Worm (Caenorhabditis elegans) whole organism, young adult: Measurements from ENCODE around the gene F59A6.2.

Experiments used
- B0261.1 ChIP-seq: sonication (generic microtip); optimal IDR thresholded peaks from 2 replicates; lab custom pipeline; 2016; ENCODE audit warnings: mild to moderate bottlenecking, missing genetic modification characterization, moderate library complexity, missing compliant biosample characterization
- C06A6.2 ChIP-seq: fragments of 200-800 bp; sonication (Bioruptor generic); conservative IDR thresholded peaks from 2 replicates; pipeline ENCODE4 v1.3.6; 2022; ENCODE audit warnings: missing genetic modification characterization, missing compliant biosample characterization
- C17E4.6 ChIP-seq: fragments of 200-800 bp; sonication (Bioruptor generic); IDR thresholded peaks from 2 replicates; pipeline ENCODE4 v1.3.6; 2022; ENCODE audit warnings: missing genetic modification reagents, missing genetic modification characterization, missing compliant biosample characterization
- D2030.7 ChIP-seq: fragments of 200-800 bp; sonication (Bioruptor generic); IDR thresholded peaks from 2 replicates; pipeline ENCODE4 v1.3.6; 2022; ENCODE audit warnings: missing genetic modification reagents, missing genetic modification characterization, missing compliant biosample characterization
- F49E8.2 ChIP-seq: sonication (generic microtip); optimal IDR thresholded peaks from 3 replicates; lab custom pipeline; 2017; ENCODE audit warnings: missing genetic modification characterization, mild to moderate bottlenecking, missing compliant biosample characterization, antibody characterized with exemption, moderate library complexity; ENCODE audit not compliant: insufficient read depth
- F55B11.4 ChIP-seq: sonication (generic microtip); optimal IDR thresholded peaks from 2 replicates; lab custom pipeline; 2016; ENCODE audit warnings: missing compliant biosample characterization, missing genetic modification characterization, borderline replicate concordance; ENCODE audit not compliant: insufficient read depth
- F57C9.4 ChIP-seq: sonication (generic microtip); optimal IDR thresholded peaks from 2 replicates; lab custom pipeline; 2017; ENCODE audit warnings: mild to moderate bottlenecking, missing genetic modification characterization, missing compliant biosample characterization
- K12H6.12 ChIP-seq: fragments of 200-800 bp; sonication (Bioruptor generic); optimal IDR thresholded peaks from 2 replicates; lab custom pipeline; 2018; ENCODE audit warnings: mild to moderate bottlenecking, missing genetic modification characterization, missing compliant biosample characterization
- T07F8.4 ChIP-seq: sonication (generic microtip); optimal IDR thresholded peaks from 2 replicates; lab custom pipeline; 2016; ENCODE audit warnings: mild to moderate bottlenecking, missing genetic modification characterization, moderate library complexity, missing compliant biosample characterization
- T26A5.8 ChIP-seq: sonication (generic microtip); optimal IDR thresholded peaks from 2 replicates; lab custom pipeline; 2016; ENCODE audit warnings: missing genetic modification characterization, missing compliant biosample characterization
- Y53F4B.3 ChIP-seq: fragments of 200-800 bp; sonication (Bioruptor generic); IDR thresholded peaks from 2 replicates; pipeline ENCODE4 v1.3.6; 2022; ENCODE audit warnings: missing genetic modification reagents, missing genetic modification characterization, missing compliant biosample characterization
- Y53G8AR.9 ChIP-seq: fragments of 200-800 bp; sonication (Bioruptor generic); conservative IDR thresholded peaks from 2 replicates; pipeline ENCODE4 v1.3.6; 2022; ENCODE audit warnings: missing genetic modification reagents, missing genetic modification characterization, missing compliant biosample characterization
- Y67H2A.10 ChIP-seq: fragments of 200-800 bp; sonication (Bioruptor generic); conservative IDR thresholded peaks from 2 replicates; pipeline ENCODE4 v1.3.6; 2022; ENCODE audit warnings: missing genetic modification reagents, missing genetic modification characterization, missing compliant biosample characterization
- Y79H2A.3 ChIP-seq: fragments of 200-800 bp; sonication (Bioruptor generic); conservative IDR thresholded peaks from 2 replicates; pipeline ENCODE4 v1.3.6; 2022; ENCODE audit warnings: missing genetic modification reagents, missing genetic modification characterization, missing compliant biosample characterization
- Y95B8A.8 ChIP-seq: fragments of 200-800 bp; sonication (Bioruptor generic); IDR thresholded peaks from 2 replicates; pipeline ENCODE4 v1.3.6; 2022; ENCODE audit warnings: missing genetic modification reagents, missing genetic modification characterization, missing compliant biosample characterization
- ZK185.1 ChIP-seq: sonication (generic microtip); optimal IDR thresholded peaks from 2 replicates; lab custom pipeline; 2016; ENCODE audit warnings: mild to moderate bottlenecking, missing genetic modification characterization, missing compliant biosample characterization; ENCODE audit not compliant: poor library complexity, severe bottlenecking
- akir-1 ChIP-seq: fragments of 200-800 bp; sonication (Bioruptor generic); optimal IDR thresholded peaks from 2 replicates; lab custom pipeline; 2018; ENCODE audit warnings: mild to moderate bottlenecking, missing genetic modification characterization, moderate library complexity, missing compliant biosample characterization
- ama-1 ChIP-seq, 3 experiments: fragments of 150-350 bp in 1 of 3; sonication (generic microtip) in 2 of 3; optimal IDR thresholded peaks; 2 replicates each; lab custom pipeline; 2014 to 2018; ENCODE audit warnings: missing biosample characterization in 2 of 3, missing genetic modification characterization in 2 of 3, missing genetic modification reagents in 2 of 3
- aptf-3 ChIP-seq: fragments of 200-800 bp; sonication (Bioruptor generic); IDR thresholded peaks from 2 replicates; pipeline ENCODE4 v1.3.6; 2022; ENCODE audit warnings: missing genetic modification characterization, missing compliant biosample characterization
- attf-3 ChIP-seq: fragments of 200-800 bp; sonication (Bioruptor generic); conservative IDR thresholded peaks from 2 replicates; pipeline ENCODE4 v1.3.6; 2022; ENCODE audit warnings: missing genetic modification reagents, missing genetic modification characterization, missing compliant biosample characterization
- bed-2 ChIP-seq: fragments of 200-800 bp; sonication (Bioruptor generic); IDR thresholded peaks from 2 replicates; pipeline ENCODE4 v1.3.6; 2022; ENCODE audit warnings: missing genetic modification reagents, missing genetic modification characterization, missing compliant biosample characterization
- cebp-1 ChIP-seq, 2 experiments: fragments of 200-800 bp in 1 of 2; sonication (Bioruptor generic) in 1 of 2; sonication (generic microtip) in 1 of 2; IDR thresholded peaks in 1 of 2; optimal IDR thresholded peaks in 1 of 2; 2 replicates each; pipeline versions ENCODE4 v1.3.6 to Lab custom; 2017 to 2022; ENCODE audit warnings: missing compliant biosample characterization in 2 of 2, missing genetic modification characterization in 2 of 2, mild to moderate bottlenecking in 1 of 2, missing genetic modification reagents in 1 of 2, moderate library complexity in 1 of 2
- die-1 ChIP-seq: sonication (generic microtip); optimal IDR thresholded peaks from 2 replicates; lab custom pipeline; 2016; ENCODE audit warnings: missing genotype, mild to moderate bottlenecking, missing genetic modification characterization, missing compliant biosample characterization
- dox-1 ChIP-seq: fragments of 200-800 bp; sonication (Bioruptor generic); IDR thresholded peaks from 2 replicates; pipeline ENCODE4 v1.3.6; 2022; ENCODE audit warnings: missing genetic modification reagents, missing genetic modification characterization, missing compliant biosample characterization
- hlh-12 ChIP-seq: sonication (generic microtip); optimal IDR thresholded peaks from 2 replicates; lab custom pipeline; 2016; ENCODE audit warnings: missing genetic modification characterization, missing compliant biosample characterization
- hlh-26 ChIP-seq: fragments of 200-800 bp; sonication (Bioruptor generic); conservative IDR thresholded peaks from 2 replicates; pipeline ENCODE4 v1.3.6; 2022; ENCODE audit warnings: missing genetic modification reagents, missing genetic modification characterization, missing compliant biosample characterization
- hmg-1.2 ChIP-seq: fragments of 200-800 bp; sonication (Bioruptor generic); IDR thresholded peaks from 2 replicates; pipeline ENCODE4 v1.3.6; 2022; ENCODE audit warnings: missing genetic modification reagents, missing genetic modification characterization, missing compliant biosample characterization
- lag-1 ChIP-seq: fragments of 200-800 bp; sonication (Bioruptor generic); IDR thresholded peaks from 2 replicates; pipeline ENCODE4 v1.3.6; 2022; ENCODE audit warnings: missing genetic modification reagents, missing genetic modification characterization, missing compliant biosample characterization
- lin-26 ChIP-seq: fragments of 200-800 bp; sonication (Bioruptor generic); IDR thresholded peaks from 2 replicates; pipeline ENCODE4 v1.3.6; 2022; ENCODE audit warnings: missing genetic modification reagents, missing genetic modification characterization, missing compliant biosample characterization
- lir-1 ChIP-seq: fragments of 200-800 bp; sonication (Bioruptor generic); conservative IDR thresholded peaks from 2 replicates; pipeline ENCODE4 v1.3.6; 2022; ENCODE audit warnings: missing genetic modification reagents, missing genetic modification characterization, missing compliant biosample characterization
- madf-10 ChIP-seq: sonication (generic microtip); optimal IDR thresholded peaks from 2 replicates; lab custom pipeline; 2016; ENCODE audit warnings: mild to moderate bottlenecking, missing genetic modification characterization, missing compliant biosample characterization
- madf-3 ChIP-seq: fragments of 200-800 bp; sonication (Bioruptor generic); IDR thresholded peaks from 2 replicates; pipeline ENCODE4 v1.3.6; 2022; ENCODE audit warnings: missing genetic modification reagents, missing genetic modification characterization, missing compliant biosample characterization
- madf-6 ChIP-seq: fragments of 200-800 bp; sonication (Bioruptor generic); IDR thresholded peaks from 2 replicates; pipeline ENCODE4 v1.3.6; 2022; ENCODE audit warnings: missing genetic modification reagents, missing genetic modification characterization, missing compliant biosample characterization
- madf-8 ChIP-seq: fragments of 200-800 bp; sonication (Bioruptor generic); conservative IDR thresholded peaks from 2 replicates; pipeline ENCODE4 v1.3.6; 2022; ENCODE audit warnings: missing genetic modification reagents, missing genetic modification characterization, missing compliant biosample characterization
- mcd-1 ChIP-seq: fragments of 200-800 bp; sonication (Bioruptor generic); IDR thresholded peaks from 2 replicates; pipeline ENCODE4 v1.3.6; 2022; ENCODE audit warnings: missing genetic modification reagents, missing genetic modification characterization, missing compliant biosample characterization
- nfyb-1 ChIP-seq: fragments of 200-800 bp; sonication (Bioruptor generic); IDR thresholded peaks from 2 replicates; pipeline ENCODE4 v1.3.6; 2022; ENCODE audit warnings: missing genetic modification reagents, missing genetic modification characterization, missing compliant biosample characterization
- nhr-27 ChIP-seq: fragments of 200-800 bp; sonication (Bioruptor generic); optimal IDR thresholded peaks from 2 replicates; lab custom pipeline; 2018; ENCODE audit warnings: mild to moderate bottlenecking, missing genetic modification characterization, moderate library complexity, missing compliant biosample characterization
- nhr-90 ChIP-seq: sonication (generic microtip); optimal IDR thresholded peaks from 2 replicates; lab custom pipeline; 2016; ENCODE audit warnings: missing genotype, mild to moderate bottlenecking, missing genetic modification characterization, missing compliant biosample characterization
- rcor-1 ChIP-seq: fragments of 200-800 bp; sonication (Bioruptor generic); IDR thresholded peaks from 2 replicates; pipeline ENCODE4 v1.3.6; 2022; ENCODE audit warnings: missing genetic modification reagents, missing genetic modification characterization, missing compliant biosample characterization
- rec-8 ChIP-seq, 2 experiments: sonication (generic microtip); optimal IDR thresholded peaks; 2 replicates each; lab custom pipeline; 2016; ENCODE audit warnings: mild to moderate bottlenecking in 2 of 2, missing genetic modification characterization in 2 of 2, missing genetic modification reagents in 2 of 2, missing genotype in 2 of 2, missing biosample characterization in 1 of 2, missing compliant biosample characterization in 1 of 2, moderate library complexity in 1 of 2
- snpc-1.1 ChIP-seq: sonication (generic microtip); optimal IDR thresholded peaks from 2 replicates; lab custom pipeline; 2017; ENCODE audit warnings: missing genetic modification characterization, mild to moderate bottlenecking, missing compliant biosample characterization, antibody characterized with exemption, moderate library complexity, missing genotype, missing genetic modification reagents; ENCODE audit not compliant: insufficient read depth
- sptf-2 ChIP-seq: fragments of 200-800 bp; sonication (Bioruptor generic); optimal IDR thresholded peaks from 2 replicates; lab custom pipeline; 2018; ENCODE audit warnings: mild to moderate bottlenecking, missing genetic modification characterization, missing compliant biosample characterization
- zim-3 ChIP-seq: sonication (generic microtip); optimal IDR thresholded peaks from 2 replicates; lab custom pipeline; 2017; ENCODE audit warnings: mild to moderate bottlenecking, missing genetic modification characterization, moderate library complexity, missing compliant biosample characterization
- ztf-18 ChIP-seq: sonication (generic microtip); optimal IDR thresholded peaks from 2 replicates; lab custom pipeline; 2016; ENCODE audit warnings: missing genotype, mild to moderate bottlenecking, missing genetic modification characterization, missing compliant biosample characterization
- ztf-26 ChIP-seq: sonication (generic microtip); optimal IDR thresholded peaks from 2 replicates; lab custom pipeline; 2017; ENCODE audit warnings: missing genetic modification characterization, missing compliant biosample characterization
- ztf-3 ChIP-seq: fragments of 200-800 bp; sonication (Bioruptor generic); optimal IDR thresholded peaks from 2 replicates; lab custom pipeline; 2018; ENCODE audit warnings: mild to moderate bottlenecking, missing genetic modification characterization, missing compliant biosample characterization

The F59A6.2 gene

ce11 chrII:5032669-5033068 is 18.2 kb downstream of the F59A6.2 start (continued):
- TF ChIP-seq snpc-1.1 (tag; lab: Kevin White, UChicago) (no peak), F55B11.4 (no peak), Y53F4B.3 (GFP tag; lab: Robert Waterston, UW) (no peak; the same call in 1 of the 2 replicates), attf-3 (GFP tag; lab: Robert Waterston, UW) (peak; percentile 57; the same call in 1 of the 2 replicates), madf-6 (GFP tag; lab: Robert Waterston, UW) (peak; percentile 77), ama-1 (optimal IDR thresholded peaks at IDR 0.05; lab: Kevin White, UChicago) (no peak), ama-1 (GFP tag; optimal IDR thresholded peaks at IDR 0.05; lab: Kevin White, UChicago) (peak; percentile 59 to 60), aptf-3 (0 out of 2 replicates have a peak, but pooled peaks have one; percentile 16), mcd-1 (GFP tag; lab: Robert Waterston, UW) (peak; percentile 67), T26A5.8 (peak; percentile 63), D2030.7 (GFP tag; lab: Robert Waterston, UW) (peak; percentile 47; the same call in 1 of the 2 replicates), nhr-27 (tag; lab: Kevin White, UChicago) (peak; percentile 74), T07F8.4 (tag; lab: Kevin White, UChicago) (peak; percentile 38), hmg-1.2 (peak; percentile 66), nfyb-1 (GFP tag; lab: Robert Waterston, UW) (peak; percentile 87), madf-10 (tag; lab: Kevin White, UChicago) (peak; percentile 36), rec-8 (tag; optimal IDR thresholded peaks at IDR 0.05; lab: Kevin White, UChicago) (peak in 1 of 2 experiments; percentile 77), Y67H2A.10 (GFP tag; lab: Robert Waterston, UW) (no peak), zim-3 (tag; lab: Kevin White, UChicago) (peak; percentile 53), F49E8.2 (tag; lab: Kevin White, UChicago) (no peak), B0261.1 (peak; percentile 93), dox-1 (GFP tag; lab: Robert Waterston, UW) (peak; percentile 82), die-1 (tag; lab: Kevin White, UChicago) (peak; percentile 81), ztf-3 (GFP tag; lab: Kevin White, UChicago) (no peak), madf-8 (GFP tag; lab: Robert Waterston, UW) (peak; percentile 31; the same call in 1 of the 2 replicates), Y79H2A.3 (peak; percentile 45; the same call in 1 of the 2 replicates), K12H6.12 (tag; lab: Kevin White, UChicago) (peak; percentile 36), bed-2 (no peak), hlh-26 (no peak), Y95B8A.8 (0 out of 2 replicates have a peak, but pooled peaks have one; percentile 45), ztf-26 (tag; lab: Kevin White, UChicago) (peak; percentile 45), ZK185.1 (peak; percentile 77), C17E4.6 (GFP tag; lab: Robert Waterston, UW) (0 out of 2 replicates have a peak, but pooled peaks have one; percentile 13), Y53G8AR.9 (GFP tag; lab: Robert Waterston, UW) (no peak; the same call in 1 of the 2 replicates), cebp-1 (GFP tag; IDR thresholded peaks at IDR 0.05; lab: Robert Waterston, UW) (peak; percentile 57), cebp-1 (tag; optimal IDR thresholded peaks at IDR 0.05; lab: Kevin White, UChicago) (peak; percentile 69), nhr-90 (tag; lab: Kevin White, UChicago) (peak; percentile 76), rcor-1 (peak; percentile 65), sptf-2 (GFP tag; lab: Kevin White, UChicago) (peak; percentile 30), lin-26 (peak; percentile 89), lir-1 (GFP tag; lab: Robert Waterston, UW) (no peak; the same call in 1 of the 2 replicates), akir-1 (GFP tag; lab: Kevin White, UChicago) (peak; percentile 48), lag-1 (GFP tag; lab: Robert Waterston, UW) (no peak), C06A6.2 (peak; percentile 35; the same call in 1 of the 2 replicates), hlh-12 (tag; lab: Kevin White, UChicago) (no peak), madf-3 (GFP tag; lab: Robert Waterston, UW) (no peak), F57C9.4 (tag; lab: Kevin White, UChicago) (no peak), ztf-18 (peak; percentile 55)
